Fruit fly (Drosophila melanogaster): Measurements from ENCODE around the gene Nf-YC.

- TF ChIP-seq psq (optimal IDR thresholded peaks at IDR 0.05), result no peak
- TF ChIP-seq usp (GFP tag; optimal IDR thresholded peaks at IDR 0.05), result no peak
Observed at dm6 chrX:6868629-6869579, 48.2 kb upstream of the Nf-YC start.
